Comparison of ENCODE assay signal across 5 fruit fly cellular contexts in the genomic region with DNA sequence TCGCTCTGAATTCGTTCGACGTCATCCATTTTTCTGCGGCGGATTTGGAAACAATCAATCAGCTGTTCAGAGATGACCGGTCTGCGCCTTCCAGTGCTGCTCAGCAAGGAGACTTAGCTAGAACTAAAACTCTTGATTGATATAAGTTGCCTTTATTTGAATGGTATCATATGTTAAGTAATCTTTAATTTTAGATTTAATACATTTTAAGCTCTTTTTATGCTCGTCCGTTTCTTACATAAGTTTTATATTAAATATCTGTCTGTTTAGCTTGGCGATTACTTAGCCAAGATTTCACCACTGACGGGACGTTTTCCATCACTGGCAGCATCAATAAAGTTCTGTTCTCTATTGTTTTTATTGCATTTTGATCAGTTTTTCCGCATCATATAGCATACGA.
TF ChIP-seq lines count a peak whose summit lies in the region.

A gene (minus strand): TSS at position 58 of the 400 bp plus-strand sequence.
A gene (plus strand): TSS at position 296 of the 400 bp plus-strand sequence.

- no peak for TF ChIP-seq CTCF in whole organism, embryonic (GFP tag; optimal IDR thresholded peaks at IDR 0.05; lab: Kevin White, UChicago)

TF ChIP-seq in whole organism, adult, 20 proteins besides CTCF, POLR2A, EP300 and RAD21 (continues in another document):
- TF ChIP-seq CG7101 (tag; optimal IDR thresholded peaks at IDR 0.05; lab: Kevin White, UChicago), result peak; percentile 84
- TF ChIP-seq Mnt (GFP tag; optimal IDR thresholded peaks at IDR 0.05; lab: Kevin White, UChicago), result peak; percentile 77
- no peak for TF ChIP-seq CG5204 (GFP tag; optimal IDR thresholded peaks at IDR 0.05; lab: Kevin White, UChicago)
- TF ChIP-seq CG7045 (GFP tag; optimal IDR thresholded peaks at IDR 0.05; lab: Kevin White, UChicago), result peak; percentile 66
- peak; percentile 70 for TF ChIP-seq Clk (GFP tag; optimal IDR thresholded peaks at IDR 0.05; lab: Kevin White, UChicago)
- TF ChIP-seq Hr96 (GFP tag; optimal IDR thresholded peaks at IDR 0.05; lab: Kevin White, UChicago), result no peak
- peak; percentile 15 for TF ChIP-seq cic (GFP tag; optimal IDR thresholded peaks at IDR 0.05; lab: Kevin White, UChicago)
- peak; percentile 73 for TF ChIP-seq CG14711 (tag; optimal IDR thresholded peaks at IDR 0.05; lab: Kevin White, UChicago)
- peak; percentile 43 for TF ChIP-seq bab1 (GFP tag; optimal IDR thresholded peaks at IDR 0.05; lab: Kevin White, UChicago)
- TF ChIP-seq Crg-1 (GFP tag; optimal IDR thresholded peaks at IDR 0.05; lab: Kevin White, UChicago), result peak; percentile 85
- TF ChIP-seq CG11617 (GFP tag; optimal IDR thresholded peaks at IDR 0.05; lab: Kevin White, UChicago), result peak; percentile 62
- peak; percentile 48 for TF ChIP-seq ovo (GFP tag; optimal IDR thresholded peaks at IDR 0.05; lab: Kevin White, UChicago)
- TF ChIP-seq CG1620 (GFP tag; optimal IDR thresholded peaks at IDR 0.05; lab: Kevin White, UChicago), result peak; percentile 75
- peak; percentile 54 for TF ChIP-seq tj (GFP tag; optimal IDR thresholded peaks at IDR 0.05; lab: Kevin White, UChicago)
- TF ChIP-seq CG33017 (tag; optimal IDR thresholded peaks at IDR 0.05; lab: Kevin White, UChicago), result peak; percentile 74
- TF ChIP-seq CG12768 (GFP tag; optimal IDR thresholded peaks at IDR 0.05; lab: Kevin White, UChicago), result peak; percentile 83
- TF ChIP-seq cnc (optimal IDR thresholded peaks at IDR 0.05; lab: Kevin White, UChicago), result no peak

TF ChIP-seq in whole organism, embryonic, 481 proteins besides CTCF, POLR2A, EP300 and RAD21 (continues in another document):
- TF ChIP-seq NC2α (GFP tag; optimal IDR thresholded peaks at IDR 0.05; lab: Kevin White, UChicago) (no peak), CG42726 (GFP tag; IDR thresholded peaks at IDR 0.05; lab: Robert Waterston, UW; ENCODE audit: partially characterized antibody) (no peak), hkb (optimal IDR thresholded peaks at IDR 0.05; lab: Kevin White, UChicago) (peak; percentile 72), hkb (GFP tag; IDR thresholded peaks at IDR 0.05; lab: Robert Waterston, UW) (no peak), toy (GFP tag; IDR thresholded peaks at IDR 0.05; lab: Robert Waterston, UW) (no peak), trh (GFP tag; optimal IDR thresholded peaks at IDR 0.05; lab: Kevin White, UChicago) (no peak), exex (tag; optimal IDR thresholded peaks at IDR 0.05; lab: Kevin White, UChicago) (no peak), gem (tag; optimal IDR thresholded peaks at IDR 0.05; lab: Kevin White, UChicago) (no peak), grau (tag; optimal IDR thresholded peaks at IDR 0.05; lab: Kevin White, UChicago) (peak; percentile 73), CG15073 (GFP tag; optimal IDR thresholded peaks at IDR 0.05; lab: Kevin White, UChicago) (no peak), CG11560 (tag; IDR thresholded peaks at IDR 0.05; lab: Robert Waterston, UW) (no peak), Adf1 (GFP tag; IDR thresholded peaks at IDR 0.05; lab: Robert Waterston, UW) (no peak), Ets65A (GFP tag; lab: Kevin White, UChicago) (peak; percentile 61), corto (GFP tag; optimal IDR thresholded peaks at IDR 0.05; lab: Kevin White, UChicago) (no peak), cas (GFP tag; IDR thresholded peaks at IDR 0.05; lab: Robert Waterston, UW) (no peak), CG7786 (GFP tag; optimal IDR thresholded peaks at IDR 0.05; lab: Kevin White, UChicago) (peak; percentile 30), CG8089 (GFP tag; optimal IDR thresholded peaks at IDR 0.05; lab: Kevin White, UChicago) (no peak), CG5180 (GFP tag; optimal IDR thresholded peaks at IDR 0.05; lab: Kevin White, UChicago) (no peak), CG15479 (GFP tag; optimal IDR thresholded peaks at IDR 0.05; lab: Kevin White, UChicago) (no peak)

TF ChIP-seq in whole organism, prepupa, 60 proteins besides CTCF, POLR2A, EP300 and RAD21 (continues in another document):
- TF ChIP-seq CG11902 (GFP tag; optimal IDR thresholded peaks at IDR 0.05; lab: Kevin White, UChicago) (peak; percentile 36), eg (GFP tag; IDR thresholded peaks at IDR 0.05; lab: Robert Waterston, UW) (peak; percentile 41; the same call in 1 of the 3 replicates), CG31627 (GFP tag; optimal IDR thresholded peaks at IDR 0.05; lab: Kevin White, UChicago) (peak; percentile 52), achi (GFP tag; optimal IDR thresholded peaks at IDR 0.05; lab: Kevin White, UChicago) (no peak), CG8119 (GFP tag; IDR thresholded peaks at IDR 0.05; lab: Robert Waterston, UW) (peak; percentile 58; the same call in 1 of the 3 replicates), salr (GFP tag; optimal IDR thresholded peaks at IDR 0.05; lab: Kevin White, UChicago) (peak in 1 of 2 experiments; percentile 23), Ets96B (tag; optimal IDR thresholded peaks at IDR 0.05; lab: Kevin White, UChicago) (peak; percentile 49), fd85E (GFP tag; optimal IDR thresholded peaks at IDR 0.05; lab: Kevin White, UChicago) (no peak), esn (GFP tag; optimal IDR thresholded peaks at IDR 0.05; lab: Kevin White, UChicago) (peak; percentile 77), Sox14 (GFP tag; optimal IDR thresholded peaks at IDR 0.05; lab: Kevin White, UChicago) (peak; percentile 80), lz (GFP tag; optimal IDR thresholded peaks at IDR 0.05; lab: Kevin White, UChicago) (peak; percentile 66), CG3919 (GFP tag; optimal IDR thresholded peaks at IDR 0.05; lab: Kevin White, UChicago) (no peak), fd59A (GFP tag; optimal IDR thresholded peaks at IDR 0.05; lab: Kevin White, UChicago) (peak; percentile 37), CG8632 (GFP tag; optimal IDR thresholded peaks at IDR 0.05; lab: Kevin White, UChicago) (no peak), CG8319 (GFP tag; optimal IDR thresholded peaks at IDR 0.05; lab: Kevin White, UChicago) (no peak), CG6854 (GFP tag; optimal IDR thresholded peaks at IDR 0.05; lab: Kevin White, UChicago) (peak; percentile 52), cyc (GFP tag; optimal IDR thresholded peaks at IDR 0.05; lab: Kevin White, UChicago) (peak; percentile 35), spab (GFP tag; optimal IDR thresholded peaks at IDR 0.05; lab: Kevin White, UChicago) (no peak)

TF ChIP-seq in whole organism, pupa, 21 proteins besides CTCF, POLR2A, EP300 and RAD21 (continues in another document):
- TF ChIP-seq rn (GFP tag; IDR thresholded peaks at IDR 0.05; lab: Robert Waterston, UW), result no peak
- TF ChIP-seq CG34367 (tag; optimal IDR thresholded peaks at IDR 0.05; lab: Kevin White, UChicago), result no peak
- no peak for TF ChIP-seq Pif1B (GFP tag; optimal IDR thresholded peaks at IDR 0.05; lab: Kevin White, UChicago)
- no peak for TF ChIP-seq Pif1A (GFP tag; optimal IDR thresholded peaks at IDR 0.05; lab: Kevin White, UChicago)
- peak; percentile 73 for TF ChIP-seq CG15710 (tag; optimal IDR thresholded peaks at IDR 0.05; lab: Kevin White, UChicago)
- no peak for TF ChIP-seq gl (tag; optimal IDR thresholded peaks at IDR 0.05; lab: Kevin White, UChicago)
- no peak for TF ChIP-seq CG10348 (GFP tag; IDR thresholded peaks at IDR 0.05; lab: Robert Waterston, UW)
- peak; percentile 48 for TF ChIP-seq CG17806 (tag; optimal IDR thresholded peaks at IDR 0.05; lab: Kevin White, UChicago)
- TF ChIP-seq fd96Ca (GFP tag; IDR thresholded peaks at IDR 0.05; lab: Robert Waterston, UW), result peak; percentile 59; the same call in 2 of the 3 replicates
- peak; percentile 47 for TF ChIP-seq CG9948 (tag; optimal IDR thresholded peaks at IDR 0.05; lab: Kevin White, UChicago)
- no peak for TF ChIP-seq CG12605 (GFP tag; IDR thresholded peaks at IDR 0.05; lab: Robert Waterston, UW)
- no peak for TF ChIP-seq CG8159 (tag; optimal IDR thresholded peaks at IDR 0.05; lab: Kevin White, UChicago)
- no peak for TF ChIP-seq CG13204 (GFP tag; optimal IDR thresholded peaks at IDR 0.05; lab: Kevin White, UChicago)
- TF ChIP-seq CG8301 (tag; optimal IDR thresholded peaks at IDR 0.05; lab: Kevin White, UChicago), result no peak
- TF ChIP-seq CG4496 (GFP tag; IDR thresholded peaks at IDR 0.05; lab: Robert Waterston, UW), result peak; percentile 55; the same call in 2 of the 3 replicates
- TF ChIP-seq Snoo (tag; optimal IDR thresholded peaks at IDR 0.05; lab: Kevin White, UChicago), result peak; percentile 59
- peak; percentile 63 for TF ChIP-seq CG32121 (GFP tag; IDR thresholded peaks at IDR 0.05; lab: Robert Waterston, UW)
- no peak for TF ChIP-seq D1 (tag; optimal IDR thresholded peaks at IDR 0.05; lab: Kevin White, UChicago)
- no peak; the same call in 1 of the 2 replicates for TF ChIP-seq Ets98B (GFP tag; IDR thresholded peaks at IDR 0.05; lab: Robert Waterston, UW)
- no peak for TF ChIP-seq CG14655 (GFP tag; optimal IDR thresholded peaks at IDR 0.05; lab: Kevin White, UChicago)

TF ChIP-seq in whole organism, wandering third instar larva, 38 proteins besides CTCF, POLR2A, EP300 and RAD21:
- TF ChIP-seq sv (GFP tag; optimal IDR thresholded peaks at IDR 0.05; lab: Kevin White, UChicago) (peak; percentile 47), Dif (GFP tag; optimal IDR thresholded peaks at IDR 0.05; lab: Kevin White, UChicago; ENCODE audit: partially characterized antibody) (no peak), brk (GFP tag; optimal IDR thresholded peaks at IDR 0.05; lab: Kevin White, UChicago) (no peak), psq (GFP tag; optimal IDR thresholded peaks at IDR 0.05; lab: Kevin White, UChicago) (peak; percentile 70), HLH106 (tag; optimal IDR thresholded peaks at IDR 0.05; lab: Kevin White, UChicago) (peak; percentile 86), N (GFP tag; optimal IDR thresholded peaks at IDR 0.05; lab: Kevin White, UChicago) (no peak), foxo (GFP tag; optimal IDR thresholded peaks at IDR 0.05; lab: Kevin White, UChicago) (no peak), Sp1 (GFP tag; optimal IDR thresholded peaks at IDR 0.05; lab: Kevin White, UChicago) (peak; percentile 81), Hr83 (GFP tag; optimal IDR thresholded peaks at IDR 0.05; lab: Kevin White, UChicago; ENCODE audit: poor library complexity, severe bottlenecking) (no peak), ey (GFP tag; optimal IDR thresholded peaks at IDR 0.05; lab: Kevin White, UChicago) (peak; percentile 9), rgr (GFP tag; optimal IDR thresholded peaks at IDR 0.05; lab: Kevin White, UChicago) (peak; percentile 77), lola (GFP tag; optimal IDR thresholded peaks at IDR 0.05; lab: Kevin White, UChicago) (no peak), CG9705 (GFP tag; optimal IDR thresholded peaks at IDR 0.05; lab: Kevin White, UChicago) (peak; percentile 84), Myc (optimal IDR thresholded peaks at IDR 0.05; lab: Kevin White, UChicago) (peak; percentile 100), OdsH (GFP tag; optimal IDR thresholded peaks at IDR 0.05; lab: Kevin White, UChicago) (peak; percentile 49), Abd-B (GFP tag; optimal IDR thresholded peaks at IDR 0.05; lab: Kevin White, UChicago) (no peak), Rel (GFP tag; optimal IDR thresholded peaks at IDR 0.05; lab: Kevin White, UChicago) (no peak), Rel (tag; optimal IDR thresholded peaks at IDR 0.05; lab: Kevin White, UChicago) (peak; percentile 65)
